Fruit fly (Drosophila melanogaster) whole organism, embryonic: ENCODE results near the gene CG14650.

Experiments
- Abd-B ChIP-seq: fragments of 200-800 bp; sonication (Bioruptor generic); optimal IDR thresholded peaks from 2 replicates; lab custom pipeline; 2018; ENCODE audit warnings: missing biosample characterization, mild to moderate bottlenecking, missing genetic modification characterization, moderate library complexity
- Ada2b ChIP-seq: fragments of 200-800 bp; sonication (Bioruptor generic); IDR thresholded peaks from 2 replicates; pipeline ENCODE4 v1.3.6; 2022; ENCODE audit warnings: missing biosample characterization, missing genetic modification characterization
- Awh ChIP-seq: fragments of 200-800 bp; sonication (Bioruptor generic); IDR thresholded peaks from 2 replicates; pipeline ENCODE4, ENCODE4 v1.3.6; 2022; ENCODE audit warnings: missing biosample characterization, missing genetic modification characterization
- Bgb ChIP-seq: fragments of 200-800 bp; sonication (Bioruptor generic); IDR thresholded peaks from 2 replicates; pipeline ENCODE4 v1.3.6; 2022; ENCODE audit warnings: missing biosample characterization, missing genetic modification characterization; ENCODE audit not compliant: partially characterized antibody
- Blimp-1 ChIP-seq: fragments of 200-800 bp; sonication (Bioruptor generic); optimal IDR thresholded peaks from 3 replicates; lab custom pipeline; 2018; ENCODE audit warnings: missing biosample characterization, missing genetic modification characterization, mild to moderate bottlenecking, moderate library complexity, missing genetic modification reagents
- Bteb2 ChIP-seq: fragments of 200-800 bp; sonication (Bioruptor generic); optimal IDR thresholded peaks from 2 replicates; lab custom pipeline; 2016; ENCODE audit warnings: missing biosample characterization, missing genetic modification characterization
- CG11247 ChIP-seq: fragments of 200-800 bp; sonication (Bioruptor generic); IDR thresholded peaks from 2 replicates; pipeline ENCODE4 v1.3.6; 2022; ENCODE audit warnings: missing biosample characterization, missing genetic modification characterization
- CG12299 ChIP-seq: fragments of 200-800 bp; sonication (Bioruptor generic); optimal IDR thresholded peaks from 2 replicates; lab custom pipeline; 2018; ENCODE audit warnings: missing biosample characterization, mild to moderate bottlenecking, missing genetic modification characterization
- CG1233 ChIP-seq: fragments of 200-800 bp; sonication (Bioruptor generic); optimal IDR thresholded peaks from 4 replicates; lab custom pipeline; 2018; ENCODE audit warnings: missing biosample characterization, mild to moderate bottlenecking, missing genetic modification characterization
- CG12659 ChIP-seq: fragments of 200-800 bp; sonication (Bioruptor generic); optimal IDR thresholded peaks from 3 replicates; lab custom pipeline; 2017; ENCODE audit warnings: mild to moderate bottlenecking, missing biosample characterization, missing genetic modification reagents, missing genetic modification characterization
- CG12744 ChIP-seq: fragments of 200-800 bp; sonication (Bioruptor generic); optimal IDR thresholded peaks from 2 replicates; lab custom pipeline; 2016; ENCODE audit warnings: missing biosample characterization, missing genetic modification characterization
- CG13287 ChIP-seq: fragments of 200-800 bp; sonication (Bioruptor generic); IDR thresholded peaks from 2 replicates; pipeline ENCODE4 v1.3.6; 2022; ENCODE audit warnings: missing biosample characterization, missing genetic modification characterization; ENCODE audit not compliant: partially characterized antibody
- CG13624 ChIP-seq: fragments of 200-800 bp; sonication (Bioruptor generic); optimal IDR thresholded peaks from 2 replicates; lab custom pipeline; 2016; ENCODE audit warnings: missing biosample characterization, missing genetic modification characterization
- CG1529 ChIP-seq: fragments of 200-800 bp; sonication (Bioruptor generic); optimal IDR thresholded peaks from 3 replicates; lab custom pipeline; 2018; ENCODE audit warnings: missing biosample characterization, missing genetic modification characterization
- CG2202 ChIP-seq: fragments of 200-800 bp; sonication (Bioruptor generic); optimal IDR thresholded peaks from 2 replicates; lab custom pipeline; 2018; ENCODE audit warnings: missing biosample characterization, mild to moderate bottlenecking, missing genetic modification characterization
- CG31365 ChIP-seq: fragments of 200-800 bp; sonication (Bioruptor generic); optimal IDR thresholded peaks from 2 replicates; lab custom pipeline; 2018; ENCODE audit warnings: missing biosample characterization, mild to moderate bottlenecking, missing genetic modification characterization
- CG4328 ChIP-seq: fragments of 200-800 bp; sonication (Bioruptor generic); optimal IDR thresholded peaks from 3 replicates; lab custom pipeline; 2017; ENCODE audit warnings: missing biosample characterization, missing genetic modification reagents, missing genetic modification characterization
- CG4820 ChIP-seq: fragments of 200-800 bp; sonication (Bioruptor generic); optimal IDR thresholded peaks from 3 replicates; lab custom pipeline; 2016; ENCODE audit warnings: missing biosample characterization, missing genetic modification characterization
- CG7745 ChIP-seq: fragments of 200-800 bp; sonication (Bioruptor generic); optimal IDR thresholded peaks from 2 replicates; lab custom pipeline; 2018; ENCODE audit warnings: missing biosample characterization, mild to moderate bottlenecking, missing genetic modification characterization, moderate library complexity
- CG7987 ChIP-seq: fragments of 200-800 bp; sonication (Bioruptor generic); optimal IDR thresholded peaks from 2 replicates; lab custom pipeline; 2018; ENCODE audit warnings: missing biosample characterization, mild to moderate bottlenecking, missing genetic modification characterization, moderate library complexity
- CG8089 ChIP-seq: fragments of 200-800 bp; sonication (Bioruptor generic); optimal IDR thresholded peaks from 3 replicates; lab custom pipeline; 2016; ENCODE audit warnings: missing biosample characterization, missing genetic modification characterization
- CG9609 ChIP-seq: fragments of 200-800 bp; sonication (Bioruptor generic); optimal IDR thresholded peaks from 3 replicates; lab custom pipeline; 2016; ENCODE audit warnings: missing biosample characterization, missing genetic modification characterization
- CG9876 ChIP-seq: fragments of 200-800 bp; sonication (Bioruptor generic); optimal IDR thresholded peaks from 2 replicates; lab custom pipeline; 2016; ENCODE audit warnings: missing biosample characterization, missing genetic modification characterization
- D ChIP-seq, 2 experiments: fragments of 200-800 bp in 1 of 2; fragments of >200 bp in 1 of 2; sonication (Bioruptor generic) in 1 of 2; optimal IDR thresholded peaks; 2 replicates in 1 of 2; 3 replicates in 1 of 2; lab custom pipeline; 2017; ENCODE audit warnings: mild to moderate bottlenecking in 1 of 2, missing biosample characterization in 1 of 2, missing genetic modification characterization in 1 of 2, missing genetic modification reagents in 1 of 2
- Drgx ChIP-seq: fragments of 200-800 bp; sonication (Bioruptor generic); IDR thresholded peaks from 2 replicates; pipeline ENCODE4 v1.3.6; 2022; ENCODE audit warnings: missing biosample characterization, missing genetic modification characterization
- E2f2 ChIP-seq: fragments of 200-800 bp; sonication (Bioruptor generic); IDR thresholded peaks from 2 replicates; pipeline ENCODE4 v1.3.6; 2022; ENCODE audit warnings: missing biosample characterization, missing genetic modification characterization
- GATAe ChIP-seq: fragments of 200-800 bp; sonication (Bioruptor generic); conservative IDR thresholded peaks from 2 replicates; pipeline ENCODE4 v1.3.6; 2022; ENCODE audit warnings: missing biosample characterization, missing genetic modification characterization
- Hr39 ChIP-seq: fragments of >200 bp; optimal IDR thresholded peaks from 2 replicates; lab custom pipeline; 2017
- MBD-R2 ChIP-seq: fragments of 200-800 bp; sonication (Bioruptor generic); IDR thresholded peaks from 2 replicates; pipeline ENCODE4 v1.3.6; 2022; ENCODE audit warnings: missing biosample characterization, missing genetic modification characterization
- Sin3A ChIP-seq: fragments of >200 bp; optimal IDR thresholded peaks from 2 replicates; lab custom pipeline; 2018
- Vsx1 ChIP-seq: fragments of 200-800 bp; sonication (Bioruptor generic); optimal IDR thresholded peaks from 2 replicates; lab custom pipeline; 2017; ENCODE audit warnings: missing biosample characterization, mild to moderate bottlenecking, missing genetic modification characterization, missing genetic modification reagents
- ac ChIP-seq: fragments of 200-800 bp; sonication (Bioruptor generic); optimal IDR thresholded peaks from 3 replicates; lab custom pipeline; 2017; ENCODE audit warnings: missing biosample characterization, mild to moderate bottlenecking, missing genetic modification characterization
- croc ChIP-seq: fragments of 200-800 bp; sonication (Bioruptor generic); conservative IDR thresholded peaks from 3 replicates; pipeline ENCODE4 v1.3.6; 2022; ENCODE audit warnings: missing biosample characterization, missing genetic modification characterization
- crol ChIP-seq: fragments of 200-800 bp; sonication (Bioruptor generic); IDR thresholded peaks from 2 replicates; pipeline ENCODE4 v1.3.6; 2022; ENCODE audit warnings: missing biosample characterization, missing genetic modification characterization
- dmrt99B ChIP-seq: fragments of 200-800 bp; sonication (Bioruptor generic); optimal IDR thresholded peaks from 2 replicates; lab custom pipeline; 2018; ENCODE audit warnings: missing biosample characterization, mild to moderate bottlenecking, missing genetic modification characterization, moderate library complexity
- en ChIP-seq: fragments of 200-800 bp; sonication (Bioruptor generic); optimal IDR thresholded peaks from 2 replicates; lab custom pipeline; 2016; ENCODE audit warnings: missing biosample characterization, missing genetic modification characterization
- hkb ChIP-seq, 2 experiments: fragments of 200-800 bp in 1 of 2; fragments of >200 bp in 1 of 2; sonication (Bioruptor generic) in 1 of 2; IDR thresholded peaks in 1 of 2; optimal IDR thresholded peaks in 1 of 2; 2 replicates each; pipeline versions ENCODE4 v1.3.6 to Lab custom; 2017 to 2022; ENCODE audit warnings: missing biosample characterization in 1 of 2, missing genetic modification characterization in 1 of 2
- hth ChIP-seq: fragments of >200 bp; optimal IDR thresholded peaks from 2 replicates; lab custom pipeline; 2017; ENCODE audit warnings: inconsistent platforms
- insv ChIP-seq, 2 experiments: fragments of 200-800 bp; sonication (Bioruptor generic); optimal IDR thresholded peaks; 3 replicates each; lab custom pipeline; 2016 to 2018; ENCODE audit warnings: missing biosample characterization in 2 of 2, missing genetic modification characterization in 2 of 2
- kay ChIP-seq: fragments of 200-800 bp; sonication (Bioruptor generic); optimal IDR thresholded peaks from 2 replicates; lab custom pipeline; 2016; ENCODE audit warnings: missing biosample characterization, missing genetic modification characterization
- lab ChIP-seq: fragments of 200-800 bp; sonication (Bioruptor generic); optimal IDR thresholded peaks from 3 replicates; lab custom pipeline; 2017; ENCODE audit warnings: missing biosample characterization, missing genetic modification characterization, mild to moderate bottlenecking, moderate library complexity, missing genetic modification reagents
- lbe ChIP-seq: fragments of 200-800 bp; sonication (Bioruptor generic); optimal IDR thresholded peaks from 2 replicates; lab custom pipeline; 2016; ENCODE audit warnings: missing biosample characterization, mild to moderate bottlenecking, missing genetic modification characterization
- pan ChIP-seq, 4 experiments: fragments of >200 bp in 3 of 4; fragments of 200-800 bp in 1 of 4; sonication (Bioruptor generic) in 1 of 4; optimal IDR thresholded peaks in 3 of 4; IDR thresholded peaks in 1 of 4; 2 replicates each; pipeline versions ENCODE4 v1.3.6 to Lab custom; 2017 to 2022; ENCODE audit warnings: missing biosample characterization in 2 of 4, missing genetic modification characterization in 2 of 4, mixed read lengths in 1 of 4
- row ChIP-seq: fragments of 200-800 bp; sonication (Bioruptor generic); IDR thresholded peaks from 3 replicates; pipeline ENCODE4 v1.3.6; 2022; ENCODE audit warnings: missing biosample characterization, missing genetic modification characterization
- sisA ChIP-seq: fragments of 200-800 bp; sonication (Bioruptor generic); IDR thresholded peaks from 2 replicates; pipeline ENCODE4 v1.3.6; 2022; ENCODE audit warnings: missing biosample characterization, missing genetic modification characterization
- stc ChIP-seq: fragments of 200-800 bp; sonication (Bioruptor generic); IDR thresholded peaks from 2 replicates; pipeline ENCODE4 v1.3.6; 2022; ENCODE audit warnings: missing biosample characterization, missing genetic modification characterization
- tgo ChIP-seq: fragments of 200-800 bp; sonication (Bioruptor generic); IDR thresholded peaks from 3 replicates; pipeline ENCODE4 v1.3.6; 2022; ENCODE audit warnings: missing biosample characterization, missing genetic modification characterization
- tio ChIP-seq: fragments of 200-800 bp; sonication (Bioruptor generic); optimal IDR thresholded peaks from 2 replicates; lab custom pipeline; 2017; ENCODE audit warnings: missing biosample characterization, missing genetic modification characterization, inconsistent platforms
- twi ChIP-seq: fragments of 200-800 bp; optimal IDR thresholded peaks from 2 replicates; lab custom pipeline; 2019; ENCODE audit warnings: missing biosample characterization, mild to moderate bottlenecking, missing genetic modification characterization, moderate library complexity
- wor ChIP-seq: fragments of 200-800 bp; sonication (Bioruptor generic); IDR thresholded peaks from 2 replicates; pipeline ENCODE4 v1.3.6; 2022; ENCODE audit warnings: missing biosample characterization, missing genetic modification characterization

Gene CG14650

DNA sequence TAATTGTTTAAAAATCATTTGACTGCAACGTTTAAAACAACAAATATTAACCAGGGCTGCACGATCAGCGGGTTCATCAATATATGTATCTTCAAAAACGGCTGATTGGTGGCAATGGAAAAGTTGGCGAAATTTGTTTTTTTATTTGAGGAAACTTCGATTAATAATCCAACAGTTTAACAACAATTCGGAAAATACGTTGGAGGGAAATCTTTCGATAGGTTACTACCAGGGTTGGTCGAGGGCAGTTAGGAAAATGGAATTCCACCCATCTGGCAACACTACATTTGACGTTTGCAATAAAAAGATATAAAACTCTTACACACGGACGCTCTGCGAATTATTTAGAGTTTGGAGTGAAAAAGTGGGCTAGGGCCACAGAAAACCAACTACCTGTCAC lies at the start of gene CG14650, which contains the start of gene Lipt2 (continued):
- TF ChIP-seq CG9876 = peak; percentile 61
- TF ChIP-seq CG12744 (GFP tag; lab: Kevin White, UChicago) = peak; percentile 50
- peak; percentile 34 for TF ChIP-seq kay (GFP tag; lab: Kevin White, UChicago)
- TF ChIP-seq insv (GFP tag; optimal IDR thresholded peaks at IDR 0.05; lab: Kevin White, UChicago) = peak in 1 of 2 experiments; percentile 38
- TF ChIP-seq Awh (GFP tag; lab: Robert Waterston, UW) = no peak
- TF ChIP-seq tgo = no peak; the same call in 2 of the 3 replicates
- TF ChIP-seq dmrt99B (tag; lab: Kevin White, UChicago) = no peak
- TF ChIP-seq CG7987 (GFP tag; lab: Kevin White, UChicago) = peak; percentile 38
- TF ChIP-seq CG8089 (GFP tag; lab: Kevin White, UChicago) = peak; percentile 61
- TF ChIP-seq twi (tag; lab: Kevin White, UChicago) = peak; percentile 22
- 0 out of 2 replicates have a peak, but pooled peaks have one; percentile 26 for TF ChIP-seq CG11247 (GFP tag; lab: Robert Waterston, UW)
- TF ChIP-seq CG9609 (GFP tag; lab: Kevin White, UChicago) = peak; percentile 70
- TF ChIP-seq E2f2 = peak; percentile 69; the same call in 1 of the 2 replicates
- peak; percentile 57 for TF ChIP-seq hkb (optimal IDR thresholded peaks at IDR 0.05; lab: Kevin White, UChicago)
- peak; percentile 50 for TF ChIP-seq hkb (GFP tag; IDR thresholded peaks at IDR 0.05; lab: Robert Waterston, UW)
- TF ChIP-seq CG4820 = peak; percentile 20
- no peak for TF ChIP-seq Vsx1 (GFP tag; lab: Kevin White, UChicago)
- peak; percentile 73 for TF ChIP-seq row (GFP tag; lab: Robert Waterston, UW)
- no peak for TF ChIP-seq GATAe (GFP tag; lab: Robert Waterston, UW)
- peak; percentile 74 for TF ChIP-seq CG13287 (GFP tag; lab: Robert Waterston, UW)
- TF ChIP-seq Bteb2 (GFP tag; lab: Kevin White, UChicago) = peak; percentile 41
- peak; percentile 77 for TF ChIP-seq CG12659 (GFP tag; lab: Kevin White, UChicago)
- peak; percentile 88 for TF ChIP-seq MBD-R2 (GFP tag; lab: Robert Waterston, UW)
- TF ChIP-seq Ada2b (GFP tag; lab: Robert Waterston, UW) = no peak
- no peak for TF ChIP-seq ac (GFP tag; lab: Kevin White, UChicago)
- no peak for TF ChIP-seq lab (GFP tag; lab: Kevin White, UChicago)
- no peak for TF ChIP-seq CG4328
- TF ChIP-seq CG31365 (tag; lab: Kevin White, UChicago) = no peak
- no peak for TF ChIP-seq hth
- TF ChIP-seq Blimp-1 = no peak
- peak; percentile 40; the same call in 1 of the 2 replicates for TF ChIP-seq sisA
- TF ChIP-seq tio = no peak
- peak; percentile 83 for TF ChIP-seq Sin3A
- TF ChIP-seq stc (GFP tag; lab: Robert Waterston, UW) = no peak
- TF ChIP-seq lbe (GFP tag; lab: Kevin White, UChicago) = no peak
- no peak for TF ChIP-seq CG1233 (GFP tag; lab: Kevin White, UChicago)
- no peak for TF ChIP-seq pan (optimal IDR thresholded peaks at IDR 0.05; lab: Kevin White, UChicago)
- peak in 1 of 2 experiments; percentile 49 for TF ChIP-seq pan (GFP tag; optimal IDR thresholded peaks at IDR 0.05 in 1 of 2, IDR thresholded peaks at IDR 0.05 in 1 of 2)
- peak; percentile 46 for TF ChIP-seq en
- no peak for TF ChIP-seq Abd-B (GFP tag; lab: Kevin White, UChicago)
- TF ChIP-seq Hr39 = no peak
- TF ChIP-seq CG1529 (GFP tag; lab: Kevin White, UChicago) = no peak
- TF ChIP-seq Drgx (GFP tag; lab: Robert Waterston, UW) = no peak
- TF ChIP-seq Bgb (GFP tag; lab: Robert Waterston, UW) = 0 out of 2 replicates have a peak, but pooled peaks have one; percentile 21
- TF ChIP-seq CG13624 (GFP tag; lab: Kevin White, UChicago) = peak; percentile 85
- peak; percentile 37 for TF ChIP-seq CG2202 (tag; lab: Kevin White, UChicago)
- TF ChIP-seq croc (GFP tag; lab: Robert Waterston, UW) = no peak
- no peak for TF ChIP-seq D (optimal IDR thresholded peaks at IDR 0.05; lab: Kevin White, UChicago)
- TF ChIP-seq D (GFP tag; optimal IDR thresholded peaks at IDR 0.05; lab: Kevin White, UChicago) = no peak
- no peak for TF ChIP-seq crol (GFP tag; lab: Robert Waterston, UW)
- no peak for TF ChIP-seq wor (GFP tag; lab: Robert Waterston, UW)
- TF ChIP-seq CG12299 (tag; lab: Kevin White, UChicago) = peak; percentile 62
- no peak for TF ChIP-seq CG7745 (tag; lab: Kevin White, UChicago)
